Worm (Caenorhabditis elegans) whole organism, young adult: ENCODE data around the gene R10E9.3.

Experiments
- C17E4.6 ChIP-seq: fragments of 200-800 bp; sonication (Bioruptor generic); IDR thresholded peaks from 2 replicates; pipeline ENCODE4 v1.3.6; 2022; ENCODE audit warnings: missing genetic modification reagents, missing genetic modification characterization, missing compliant biosample characterization
- F22D6.2 ChIP-seq: sonication (generic microtip); optimal IDR thresholded peaks from 2 replicates; lab custom pipeline; 2016; ENCODE audit warnings: mild to moderate bottlenecking, missing genetic modification characterization, missing compliant biosample characterization
- F49E8.2 ChIP-seq: sonication (generic microtip); optimal IDR thresholded peaks from 3 replicates; lab custom pipeline; 2017; ENCODE audit warnings: missing genetic modification characterization, mild to moderate bottlenecking, missing compliant biosample characterization, antibody characterized with exemption, moderate library complexity; ENCODE audit not compliant: insufficient read depth
- Y56A3A.18 ChIP-seq: fragments of 200-800 bp; sonication (Bioruptor generic); IDR thresholded peaks from 2 replicates; pipeline ENCODE4 v1.3.6; 2022; ENCODE audit warnings: missing genetic modification reagents, missing genetic modification characterization, missing compliant biosample characterization
- ama-1 ChIP-seq, 3 experiments: fragments of 150-350 bp in 1 of 3; sonication (generic microtip) in 2 of 3; optimal IDR thresholded peaks; 2 replicates each; lab custom pipeline; 2014 to 2018; ENCODE audit warnings: missing biosample characterization in 2 of 3, missing genetic modification characterization in 2 of 3, missing genetic modification reagents in 2 of 3
- ceh-58 ChIP-seq: fragments of 200-800 bp; sonication (Bioruptor generic); IDR thresholded peaks from 2 replicates; pipeline ENCODE4 v1.3.6; 2022; ENCODE audit warnings: missing genetic modification characterization, missing compliant biosample characterization
- ets-4 ChIP-seq: fragments of 200-800 bp; sonication (Bioruptor generic); optimal IDR thresholded peaks from 2 replicates; lab custom pipeline; 2018; ENCODE audit warnings: mild to moderate bottlenecking, missing genetic modification characterization, missing compliant biosample characterization
- fkh-3 ChIP-seq: sonication (generic microtip); optimal IDR thresholded peaks from 2 replicates; lab custom pipeline; 2016; ENCODE audit warnings: mild to moderate bottlenecking, missing genetic modification characterization, missing compliant biosample characterization
- hlh-26 ChIP-seq: fragments of 200-800 bp; sonication (Bioruptor generic); conservative IDR thresholded peaks from 2 replicates; pipeline ENCODE4 v1.3.6; 2022; ENCODE audit warnings: missing genetic modification reagents, missing genetic modification characterization, missing compliant biosample characterization
- mxl-1 ChIP-seq: sonication (generic microtip); optimal IDR thresholded peaks from 2 replicates; lab custom pipeline; 2016; ENCODE audit warnings: missing genetic modification characterization, missing compliant biosample characterization
- sea-2 ChIP-seq: fragments of 200-800 bp; sonication (Bioruptor generic); IDR thresholded peaks from 2 replicates; pipeline ENCODE4 v1.3.6; 2022; ENCODE audit warnings: missing genetic modification characterization, missing compliant biosample characterization
- zim-3 ChIP-seq: sonication (generic microtip); optimal IDR thresholded peaks from 2 replicates; lab custom pipeline; 2017; ENCODE audit warnings: mild to moderate bottlenecking, missing genetic modification characterization, moderate library complexity, missing compliant biosample characterization
- ztf-28 ChIP-seq: fragments of 200-800 bp; sonication (Bioruptor generic); IDR thresholded peaks from 2 replicates; pipeline ENCODE4 v1.3.6; 2022; ENCODE audit warnings: missing genetic modification reagents, missing genetic modification characterization, missing compliant biosample characterization
- ztf-3 ChIP-seq: fragments of 200-800 bp; sonication (Bioruptor generic); optimal IDR thresholded peaks from 2 replicates; lab custom pipeline; 2018; ENCODE audit warnings: mild to moderate bottlenecking, missing genetic modification characterization, missing compliant biosample characterization

DNA sequence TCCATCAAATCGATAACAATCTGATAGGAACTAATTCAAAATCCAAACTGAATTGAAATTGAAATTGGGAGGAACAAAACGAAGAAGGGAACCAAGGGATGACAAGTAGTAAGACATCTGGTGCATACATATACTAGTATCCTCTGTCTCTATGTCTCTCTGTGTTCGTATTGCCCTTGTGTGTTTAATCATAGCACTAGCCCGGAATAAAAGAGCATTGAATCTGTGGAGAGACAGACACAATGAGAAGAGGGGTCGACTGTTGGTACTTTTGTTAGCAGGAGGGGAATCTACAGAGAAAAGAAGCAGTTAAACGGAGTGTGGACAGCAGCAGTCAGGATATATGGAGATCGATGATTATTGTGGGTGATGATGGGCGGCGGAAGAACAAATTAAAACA is 44.3 kb upstream of the R10E9.3 start:
- TF ChIP-seq hlh-26 (GFP tag; lab: Robert Waterston, UW) (no peak), F49E8.2 (no peak), ama-1 (optimal IDR thresholded peaks at IDR 0.05; lab: Kevin White, UChicago) (no peak), ama-1 (GFP tag; optimal IDR thresholded peaks at IDR 0.05; lab: Kevin White, UChicago) (no peak), ets-4 (GFP tag; lab: Kevin White, UChicago) (no peak), mxl-1 (tag; lab: Kevin White, UChicago) (no peak), ztf-3 (GFP tag; lab: Kevin White, UChicago) (no peak), F22D6.2 (no peak), ztf-28 (GFP tag; lab: Robert Waterston, UW) (no peak), Y56A3A.18 (GFP tag; lab: Robert Waterston, UW) (no peak), C17E4.6 (GFP tag; lab: Robert Waterston, UW) (no peak), zim-3 (no peak), fkh-3 (tag; lab: Kevin White, UChicago) (no peak), ceh-58 (GFP tag; lab: Robert Waterston, UW) (no peak), sea-2 (no peak)
